Fruit fly (Drosophila melanogaster): ENCODE data around the gene CG1792.
A peak's percentile ranks its signal among the peaks of the same experiment; 100 is the strongest.

The CG1792 gene

dm6 chr3R:31571885-31572292 is 44.2 kb upstream of the CG1792 start, which contains the start of gene gammaCOP (continued):
- TF ChIP-seq CG34224 (GFP tag; IDR thresholded peaks at IDR 0.05; ENCODE audit: partially characterized antibody), result peak; percentile 95
- TF ChIP-seq Lhr (GFP tag; optimal IDR thresholded peaks at IDR 0.05), result no peak
- TF ChIP-seq gsb (GFP tag; IDR thresholded peaks at IDR 0.05), result no peak
- no peak for TF ChIP-seq CG6654 (GFP tag; optimal IDR thresholded peaks at IDR 0.05)

DNA sequence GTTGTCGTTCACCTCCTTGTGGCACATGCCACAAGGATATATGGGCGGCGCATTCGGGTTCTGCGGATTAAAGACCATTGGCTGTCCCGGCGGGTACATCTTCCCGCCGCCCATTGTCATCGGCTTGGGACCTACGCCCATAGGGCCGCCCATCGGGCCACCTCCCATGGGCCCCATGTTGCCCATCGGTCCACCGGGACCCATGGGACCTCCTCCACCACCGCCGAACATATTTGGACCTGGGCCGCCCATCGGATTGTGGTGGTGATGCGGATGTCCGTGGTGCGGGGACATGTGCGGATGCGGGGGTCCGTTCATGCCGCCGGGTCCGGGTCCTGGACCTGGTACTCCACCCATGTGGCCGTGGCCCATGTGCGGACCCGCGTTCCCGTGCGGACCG is 38.8 kb upstream of the CG1792 start:
- TF ChIP-seq vnd (GFP tag; IDR thresholded peaks at IDR 0.05; ENCODE audit: partially characterized antibody) (no peak), Med (GFP tag) (peak; percentile 49)

dm6 chr3R:31580032-31580431 is 36.1 kb upstream of the CG1792 start:
- TF ChIP-seq ATbp (GFP tag; optimal IDR thresholded peaks at IDR 0.05) (no peak), jigr1 (GFP tag; IDR thresholded peaks at IDR 0.05) (no peak), vnd (GFP tag; IDR thresholded peaks at IDR 0.05; ENCODE audit: partially characterized antibody) (no peak), Dref (GFP tag; IDR thresholded peaks at IDR 0.05) (no peak), D19B (GFP tag; optimal IDR thresholded peaks at IDR 0.05) (no peak), CG9215 (GFP tag; IDR thresholded peaks at IDR 0.05) (peak; percentile 47), vvl (GFP tag; IDR thresholded peaks at IDR 0.05) (no peak), CG43689 (GFP tag; IDR thresholded peaks at IDR 0.05) (no peak), CG17385 (GFP tag; optimal IDR thresholded peaks at IDR 0.05) (peak; percentile 83), Trl (optimal IDR thresholded peaks at IDR 0.05) (no peak), Trl (GFP tag; optimal IDR thresholded peaks at IDR 0.05) (no peak)

- TF ChIP-seq run (tag; optimal IDR thresholded peaks at IDR 0.05) (no peak), CG17361 (GFP tag; IDR thresholded peaks at IDR 0.05) (no peak), CG10654 (GFP tag; optimal IDR thresholded peaks at IDR 0.05) (no peak), hb (GFP tag; IDR thresholded peaks at IDR 0.05; ENCODE audit: partially characterized antibody) (peak; percentile 72; the same call in 2 of the 3 replicates), tup (GFP tag; optimal IDR thresholded peaks at IDR 0.05) (no peak), sna (GFP tag; IDR thresholded peaks at IDR 0.05; ENCODE audit: partially characterized antibody) (peak; percentile 74), CG2712 (tag; optimal IDR thresholded peaks at IDR 0.05) (peak; percentile 34), croc (GFP tag; conservative IDR thresholded peaks at IDR 0.05) (no peak), her (GFP tag; optimal IDR thresholded peaks at IDR 0.05) (no peak), Doc2 (GFP tag; IDR thresholded peaks at IDR 0.05) (no peak), CG8089 (GFP tag; optimal IDR thresholded peaks at IDR 0.05) (no peak), CG7745 (tag; optimal IDR thresholded peaks at IDR 0.05) (no peak), CG13894 (tag; optimal IDR thresholded peaks at IDR 0.05) (no peak), esg (GFP tag; conservative IDR thresholded peaks at IDR 0.05) (no peak), nerfin-2 (GFP tag; IDR thresholded peaks at IDR 0.05; ENCODE audit: partially characterized antibody) (peak; percentile 28; the same call in 1 of the 2 replicates), CG4707 (GFP tag; optimal IDR thresholded peaks at IDR 0.05) (no peak), pho (GFP tag; optimal IDR thresholded peaks at IDR 0.05) (no peak), CG13287 (GFP tag; IDR thresholded peaks at IDR 0.05; ENCODE audit: partially characterized antibody) (peak; percentile 80), Deaf1 (tag; optimal IDR thresholded peaks at IDR 0.05) (no peak), fu2 (GFP tag; optimal IDR thresholded peaks at IDR 0.05) (no peak), Myb (GFP tag; optimal IDR thresholded peaks at IDR 0.05) (peak; percentile 71), ac (GFP tag; optimal IDR thresholded peaks at IDR 0.05) (no peak), Hmx (GFP tag; optimal IDR thresholded peaks at IDR 0.05) (no peak), YL-1 (GFP tag; optimal IDR thresholded peaks at IDR 0.05) (peak; percentile 69), Antp (GFP tag; optimal IDR thresholded peaks at IDR 0.05) (no peak), CG9797 (GFP tag; optimal IDR thresholded peaks at IDR 0.05) (peak; percentile 94), zfh1 (GFP tag; IDR thresholded peaks at IDR 0.05) (no peak), caup (GFP tag; optimal IDR thresholded peaks at IDR 0.05; ENCODE audit: severe bottlenecking) (no peak), CG8944 (GFP tag; optimal IDR thresholded peaks at IDR 0.05) (no peak), CG30431 (GFP tag; optimal IDR thresholded peaks at IDR 0.05) (no peak), ssp (GFP tag; IDR thresholded peaks at IDR 0.05) (0 out of 2 replicates have a peak, but pooled peaks have one; percentile 17)
Measured at dm6 chr3R:31580586-31580994, 35.5 kb upstream of the CG1792 start, which contains the start of the genes pygo and rod. TSS of gene pygo (minus strand) at chr3R:31580699. TSS of gene rod (plus strand) at chr3R:31580951.

Measured in whole organism, embryonic.